Fruit fly (Drosophila melanogaster): ENCODE measurements around the gene CASK.

The CASK gene

DNA sequence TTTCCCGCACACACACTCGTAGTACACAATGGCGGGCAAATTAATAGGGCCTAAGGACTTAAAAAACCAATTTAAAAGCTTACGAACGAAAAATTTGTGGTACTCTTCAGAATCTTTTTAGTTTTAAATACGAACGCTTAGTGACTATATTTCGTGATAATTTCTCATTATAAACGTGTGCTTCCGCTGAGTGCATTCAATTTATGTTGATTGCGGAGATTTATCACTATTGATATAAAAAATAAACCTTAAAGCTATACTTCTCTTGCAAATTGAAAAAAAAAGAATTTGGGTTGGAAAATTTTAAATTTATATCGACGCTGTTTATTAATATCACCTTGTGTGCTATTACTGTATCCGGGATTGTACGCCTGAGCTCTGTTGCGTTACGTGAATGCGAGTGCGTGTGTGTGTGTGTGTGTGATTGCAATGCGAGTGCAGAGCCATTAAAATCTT lies 26.5 kb upstream of the CASK start (continued):
- TF ChIP-seq zen (tag; optimal IDR thresholded peaks at IDR 0.05) (peak; percentile 82), eve (GFP tag; optimal IDR thresholded peaks at IDR 0.05) (peak; percentile 79 to 86), Opbp (GFP tag; IDR thresholded peaks at IDR 0.05; ENCODE audit: partially characterized antibody) (no peak), Aef1 (GFP tag; IDR thresholded peaks at IDR 0.05) (no peak), gsb (GFP tag; IDR thresholded peaks at IDR 0.05) (no peak), slou (GFP tag; optimal IDR thresholded peaks at IDR 0.05) (peak; percentile 52), CG4617 (GFP tag; optimal IDR thresholded peaks at IDR 0.05; ENCODE audit: borderline replicate concordance) (peak; percentile 4), CG9609 (GFP tag; optimal IDR thresholded peaks at IDR 0.05) (peak; percentile 31), B-H2 (GFP tag; optimal IDR thresholded peaks at IDR 0.05) (no peak), CG8359 (GFP tag; optimal IDR thresholded peaks at IDR 0.05; ENCODE audit: borderline replicate concordance) (peak; percentile 61), chinmo (GFP tag; IDR thresholded peaks at IDR 0.05; ENCODE audit: partially characterized antibody) (no peak), sisA (GFP tag; IDR thresholded peaks at IDR 0.05) (peak; percentile 62), BtbVII (GFP tag; optimal IDR thresholded peaks at IDR 0.05) (peak; percentile 45), sna (GFP tag; IDR thresholded peaks at IDR 0.05; ENCODE audit: partially characterized antibody) (no peak), seq (GFP tag; IDR thresholded peaks at IDR 0.05) (0 out of 2 replicates have a peak, but pooled peaks have one; percentile 38), sd (tag; optimal IDR thresholded peaks at IDR 0.05) (no peak), dmrt99B (tag; optimal IDR thresholded peaks at IDR 0.05) (peak; percentile 85), nau (GFP tag; optimal IDR thresholded peaks at IDR 0.05) (peak; percentile 53), CG10959 (GFP tag; IDR thresholded peaks at IDR 0.05) (peak; percentile 58), bab2 (GFP tag; optimal IDR thresholded peaks at IDR 0.05) (peak; percentile 52), CG8388 (GFP tag; optimal IDR thresholded peaks at IDR 0.05) (peak; percentile 77), CG1529 (GFP tag; optimal IDR thresholded peaks at IDR 0.05) (peak; percentile 69), ab (GFP tag; optimal IDR thresholded peaks at IDR 0.05) (peak; percentile 7), fd96Cb (tag; optimal IDR thresholded peaks at IDR 0.05) (peak; percentile 74), Sry-β (GFP tag; optimal IDR thresholded peaks at IDR 0.05) (peak; percentile 14), corto (GFP tag; optimal IDR thresholded peaks at IDR 0.05) (peak; percentile 90), CG12236 (GFP tag; optimal IDR thresholded peaks at IDR 0.05) (peak; percentile 19), MBD-R2 (GFP tag; IDR thresholded peaks at IDR 0.05) (no peak), CG2129 (GFP tag; IDR thresholded peaks at IDR 0.05; ENCODE audit: partially characterized antibody) (no peak), Abd-B (GFP tag; optimal IDR thresholded peaks at IDR 0.05) (peak; percentile 35), Asciz (GFP tag; optimal IDR thresholded peaks at IDR 0.05) (peak; percentile 78), unpg (GFP tag; optimal IDR thresholded peaks at IDR 0.05) (peak; percentile 72), trem (tag; optimal IDR thresholded peaks at IDR 0.05) (peak; percentile 74), Sox100B (GFP tag; optimal IDR thresholded peaks at IDR 0.05) (peak; percentile 87), CG17328 (GFP tag; IDR thresholded peaks at IDR 0.05) (peak; percentile 32; the same call in 1 of the 2 replicates), CG8089 (GFP tag; optimal IDR thresholded peaks at IDR 0.05) (peak; percentile 26), HLH4C (GFP tag; IDR thresholded peaks at IDR 0.05; ENCODE audit: partially characterized antibody) (no peak), sqz (GFP tag; optimal IDR thresholded peaks at IDR 0.05) (peak; percentile 59), CG7357 (GFP tag; IDR thresholded peaks at IDR 0.05) (0 out of 3 replicates have a peak, but pooled peaks have one; percentile 31), CG33213 (GFP tag; optimal IDR thresholded peaks at IDR 0.05) (peak; percentile 55), Blimp-1 (GFP tag; optimal IDR thresholded peaks at IDR 0.05) (peak; percentile 71), CG10366 (GFP tag; IDR thresholded peaks at IDR 0.05) (peak; percentile 24; the same call in 1 of the 2 replicates), bbx (GFP tag; IDR thresholded peaks at IDR 0.05; ENCODE audit: partially characterized antibody) (no peak), CG31224 (GFP tag; IDR thresholded peaks at IDR 0.05) (no peak), CG2875 (GFP tag; optimal IDR thresholded peaks at IDR 0.05) (peak; percentile 59), E2f2 (GFP tag; IDR thresholded peaks at IDR 0.05) (no peak), Med (GFP tag) (peak; percentile 87), CG9215 (GFP tag; IDR thresholded peaks at IDR 0.05) (no peak), jumu (GFP tag; optimal IDR thresholded peaks at IDR 0.05) (peak; percentile 30)
